Fruit fly (Drosophila melanogaster) whole organism, wandering third instar larva: ENCODE results near the gene CG34461.
A peak's percentile ranks its signal among the peaks of the same experiment; 100 is the strongest.

Source experiments
- Abd-B ChIP-seq: fragments of >200 bp; optimal IDR thresholded peaks from 2 replicates; lab custom pipeline; 2017; ENCODE audit warnings: missing biosample characterization, missing genetic modification characterization
- CG32264 ChIP-seq: fragments of 200-800 bp; sonication (Bioruptor generic); optimal IDR thresholded peaks from 2 replicates; lab custom pipeline; 2016; ENCODE audit warnings: missing biosample characterization, missing genetic modification characterization
- CG9705 ChIP-seq: fragments of 200-800 bp; sonication (Bioruptor generic); optimal IDR thresholded peaks from 2 replicates; lab custom pipeline; 2018; ENCODE audit warnings: missing biosample characterization, mild to moderate bottlenecking, missing genetic modification characterization
- CrebA ChIP-seq: fragments of 200-800 bp; sonication (Bioruptor generic); optimal IDR thresholded peaks from 2 replicates; lab custom pipeline; 2016; ENCODE audit warnings: missing biosample characterization, mild to moderate bottlenecking, missing genetic modification characterization, borderline replicate concordance
- Dfd ChIP-seq: fragments of >200 bp; optimal IDR thresholded peaks from 2 replicates; lab custom pipeline; 2017; ENCODE audit warnings: missing biosample characterization, missing genetic modification characterization
- Dif ChIP-seq: fragments of 200-275, 200-300 bp; sonication (Bioruptor generic); optimal IDR thresholded peaks from 2 replicates; lab custom pipeline; 2018; ENCODE audit warnings: missing biosample characterization, missing genetic modification characterization; ENCODE audit not compliant: partially characterized antibody
- GATAd ChIP-seq: sonication (Bioruptor generic); optimal IDR thresholded peaks from 2 replicates; lab custom pipeline; 2016; ENCODE audit warnings: missing biosample characterization, missing genetic modification characterization
- HLH106 ChIP-seq: fragments of 200-800 bp; optimal IDR thresholded peaks from 3 replicates; lab custom pipeline; 2019; ENCODE audit warnings: missing biosample characterization, mild to moderate bottlenecking, missing genetic modification characterization, moderate library complexity
- Hnf4 ChIP-seq: fragments of 200-800 bp; sonication (Bioruptor generic); optimal IDR thresholded peaks from 2 replicates; lab custom pipeline; 2016; ENCODE audit warnings: missing biosample characterization, mild to moderate bottlenecking, missing genetic modification characterization
- Hr78 ChIP-seq: fragments of >200 bp; optimal IDR thresholded peaks from 2 replicates; lab custom pipeline; 2017; ENCODE audit warnings: missing biosample characterization, missing genetic modification characterization
- Hr83 ChIP-seq: fragments of 200-300 bp; sonication (Bioruptor generic); optimal IDR thresholded peaks from 2 replicates; lab custom pipeline; 2016; ENCODE audit warnings: missing biosample characterization, mild to moderate bottlenecking, missing genetic modification characterization, moderate library complexity; ENCODE audit not compliant: poor library complexity, severe bottlenecking
- Jra ChIP-seq: sonication (Bioruptor generic); optimal IDR thresholded peaks from 2 replicates; lab custom pipeline; 2016; ENCODE audit warnings: missing biosample characterization, missing genetic modification characterization
- Mio ChIP-seq: sonication (Bioruptor generic); optimal IDR thresholded peaks from 2 replicates; lab custom pipeline; 2016; ENCODE audit warnings: missing biosample characterization, missing genetic modification characterization
- Myc ChIP-seq: fragments of >200 bp; optimal IDR thresholded peaks from 2 replicates; lab custom pipeline; 2017
- N ChIP-seq: fragments of >200 bp; optimal IDR thresholded peaks from 2 replicates; lab custom pipeline; 2018; ENCODE audit warnings: missing biosample characterization, missing external identifiers, missing genetic modification characterization
- OdsH ChIP-seq: fragments of 200-800 bp; sonication (Bioruptor generic); optimal IDR thresholded peaks from 2 replicates; lab custom pipeline; 2016; ENCODE audit warnings: missing biosample characterization, mild to moderate bottlenecking, missing genetic modification characterization
- Rel ChIP-seq, 2 experiments: fragments of 200-800 bp; sonication (Bioruptor generic) in 1 of 2; optimal IDR thresholded peaks; 2 replicates in 1 of 2; 3 replicates in 1 of 2; lab custom pipeline; 2016 to 2019; ENCODE audit warnings: mild to moderate bottlenecking in 2 of 2, missing biosample characterization in 2 of 2, missing genetic modification characterization in 2 of 2, moderate library complexity in 1 of 2
- Sp1 ChIP-seq: fragments of 200-800 bp; sonication (Bioruptor generic); optimal IDR thresholded peaks from 3 replicates; lab custom pipeline; 2019; ENCODE audit warnings: missing biosample characterization, mild to moderate bottlenecking, missing genetic modification characterization, moderate library complexity
- Vsx2 ChIP-seq: fragments of 200-300, 225-300 bp; sonication (Bioruptor generic); optimal IDR thresholded peaks from 2 replicates; lab custom pipeline; 2018; ENCODE audit warnings: missing biosample characterization, missing genetic modification characterization; ENCODE audit not compliant: partially characterized antibody
- br ChIP-seq: fragments of 200-800 bp; sonication (Bioruptor generic); optimal IDR thresholded peaks from 2 replicates; lab custom pipeline; 2016; ENCODE audit warnings: missing biosample characterization, missing genetic modification characterization
- brk ChIP-seq: fragments of 200-800 bp; sonication (Bioruptor generic); optimal IDR thresholded peaks from 2 replicates; lab custom pipeline; 2016; ENCODE audit warnings: missing biosample characterization, mild to moderate bottlenecking, missing genetic modification characterization
- dl ChIP-seq, 2 experiments: fragments of 175-275, 200-275 bp in 1 of 2; fragments of 200-275 bp in 1 of 2; sonication (Bioruptor generic); optimal IDR thresholded peaks; lab custom pipeline; 2018; ENCODE audit warnings: mild to moderate bottlenecking in 2 of 2, missing biosample characterization in 2 of 2, missing genetic modification characterization in 2 of 2, moderate library complexity in 2 of 2; ENCODE audit not compliant: partially characterized antibody in 2 of 2, insufficient read depth in 1 of 2
- dmrt93B ChIP-seq: fragments of 200-800 bp; sonication (Bioruptor generic); optimal IDR thresholded peaks from 2 replicates; lab custom pipeline; 2018; ENCODE audit warnings: missing biosample characterization, mild to moderate bottlenecking, missing genetic modification characterization
- dsf ChIP-seq: sonication (Bioruptor generic); optimal IDR thresholded peaks from 2 replicates; lab custom pipeline; 2016; ENCODE audit warnings: missing biosample characterization, missing genetic modification characterization, borderline replicate concordance
- ey ChIP-seq: fragments of 200-800 bp; sonication (Bioruptor generic); optimal IDR thresholded peaks from 2 replicates; lab custom pipeline; 2016; ENCODE audit warnings: missing biosample characterization, missing genetic modification characterization
- foxo ChIP-seq, 2 experiments: fragments of 200-800 bp; sonication (Bioruptor generic); optimal IDR thresholded peaks; 2 replicates in 1 of 2; 3 replicates in 1 of 2; lab custom pipeline; 2016 to 2017; ENCODE audit warnings: missing biosample characterization in 2 of 2, missing genetic modification characterization in 2 of 2
- fru ChIP-seq: fragments of 200-800 bp; sonication (Bioruptor generic); optimal IDR thresholded peaks from 3 replicates; lab custom pipeline; 2016; ENCODE audit warnings: missing biosample characterization, mild to moderate bottlenecking, missing genetic modification characterization
- h ChIP-seq: fragments of 200-800 bp; sonication (Bioruptor generic); optimal IDR thresholded peaks from 3 replicates; lab custom pipeline; 2016; ENCODE audit warnings: missing biosample characterization, mild to moderate bottlenecking, missing genetic modification characterization
- jim ChIP-seq: fragments of 175-275, 200-325 bp; sonication (Bioruptor generic); optimal IDR thresholded peaks from 2 replicates; lab custom pipeline; 2016; ENCODE audit warnings: missing biosample characterization, mild to moderate bottlenecking, missing genetic modification characterization
- lola ChIP-seq: fragments of >200 bp; optimal IDR thresholded peaks from 2 replicates; lab custom pipeline; 2017; ENCODE audit warnings: missing biosample characterization, missing genetic modification characterization
- pan ChIP-seq: fragments of >200 bp; optimal IDR thresholded peaks from 2 replicates; lab custom pipeline; 2017
- psq ChIP-seq: fragments of 200-800 bp; sonication (Bioruptor generic); optimal IDR thresholded peaks from 3 replicates; lab custom pipeline; 2017; ENCODE audit warnings: missing biosample characterization, mild to moderate bottlenecking, missing genetic modification characterization, moderate library complexity
- rgr ChIP-seq: fragments of 200-800 bp; sonication (Bioruptor generic); optimal IDR thresholded peaks from 3 replicates; lab custom pipeline; 2016; ENCODE audit warnings: missing biosample characterization, mild to moderate bottlenecking, missing genetic modification characterization
- sage ChIP-seq: fragments of 200-800 bp; sonication (Bioruptor generic); optimal IDR thresholded peaks from 2 replicates; lab custom pipeline; 2016; ENCODE audit warnings: missing biosample characterization, mild to moderate bottlenecking, missing genetic modification characterization
- sv ChIP-seq: fragments of 200-800 bp; sonication (Bioruptor generic); optimal IDR thresholded peaks from 3 replicates; lab custom pipeline; 2016; ENCODE audit warnings: missing biosample characterization, missing genetic modification characterization
- tai ChIP-seq: sonication (Bioruptor generic); optimal IDR thresholded peaks from 2 replicates; lab custom pipeline; 2016; ENCODE audit warnings: missing biosample characterization, missing genetic modification characterization
- usp ChIP-seq: fragments of >200 bp; optimal IDR thresholded peaks from 2 replicates; lab custom pipeline; 2017; ENCODE audit warnings: missing biosample characterization, missing genetic modification characterization
- woc ChIP-seq: sonication (Bioruptor generic); optimal IDR thresholded peaks from 2 replicates; lab custom pipeline; 2016; ENCODE audit warnings: missing biosample characterization, mild to moderate bottlenecking, missing genetic modification characterization

CG34461 gene

DNA sequence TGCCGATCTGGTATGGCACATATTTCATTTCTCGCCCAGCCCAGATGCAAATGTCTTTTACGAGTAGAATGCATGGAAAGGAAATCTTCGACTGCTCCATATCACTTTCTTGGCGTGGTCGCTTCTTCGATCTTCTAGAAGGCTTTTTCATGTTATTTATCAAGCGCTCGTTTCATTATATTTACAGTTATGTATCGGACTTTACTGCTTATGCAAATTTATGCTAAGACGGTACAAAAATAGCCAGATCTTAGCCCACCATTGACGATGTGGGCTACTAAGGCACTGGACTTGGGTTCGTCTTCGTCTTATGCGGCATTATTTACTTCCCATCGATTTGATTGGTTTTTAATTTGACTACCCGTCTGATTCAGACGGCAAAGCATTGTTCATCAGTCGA, 37.6 kb downstream of the CG34461 start:
- TF ChIP-seq psq (GFP tag; lab: Kevin White, UChicago) (no peak), HLH106 (tag; lab: Kevin White, UChicago) (no peak), CrebA (no peak), sv (no peak), Vsx2 (GFP tag; lab: Kevin White, UChicago) (no peak), Dfd (no peak), Rel (GFP tag; optimal IDR thresholded peaks at IDR 0.05; lab: Kevin White, UChicago) (no peak), Rel (tag; optimal IDR thresholded peaks at IDR 0.05; lab: Kevin White, UChicago) (no peak), fru (GFP tag; lab: Kevin White, UChicago) (no peak), Myc (no peak), h (no peak)

DNA sequence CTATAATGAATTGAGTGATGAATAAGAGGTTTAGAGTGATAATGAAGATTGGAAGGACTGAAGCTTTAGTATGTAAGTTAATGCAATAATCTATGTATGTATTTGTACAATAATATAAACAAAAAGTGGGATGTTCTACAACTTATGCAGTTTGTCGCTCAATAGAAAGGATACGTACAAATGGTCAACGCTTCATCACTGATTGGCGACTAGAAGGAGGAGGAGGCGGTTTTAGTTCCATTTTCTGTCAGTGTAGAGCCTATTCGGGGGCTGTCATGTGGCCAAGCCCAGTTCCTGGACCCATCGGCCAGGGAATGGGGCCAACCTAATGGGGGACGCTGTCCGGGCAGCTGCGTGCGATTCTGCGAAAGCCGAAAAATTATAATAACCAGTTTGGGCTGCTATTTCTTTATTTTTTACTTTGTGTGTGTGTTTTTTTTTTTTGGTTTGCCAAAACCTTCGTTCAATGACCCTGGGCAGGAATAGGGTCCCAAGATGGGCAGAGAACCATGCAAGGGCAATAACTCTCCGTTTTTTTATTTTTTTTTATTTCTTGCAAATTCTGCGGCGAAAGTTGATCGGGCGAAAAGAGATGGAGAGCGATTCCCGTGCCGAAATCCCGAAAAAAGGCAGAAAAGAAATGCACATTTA, 43.2 kb downstream of the CG34461 start:
- TF ChIP-seq sv (no peak), dmrt93B (peak; percentile 60), dl (GFP tag; optimal IDR thresholded peaks at IDR 0.05; lab: Kevin White, UChicago; ENCODE audit: insufficient read depth in 1 of 2, partially characterized antibody in 2 of 2) (no peak), tai (no peak), h (peak; percentile 79), jim (no peak), Rel (GFP tag; optimal IDR thresholded peaks at IDR 0.05; lab: Kevin White, UChicago) (peak; percentile 89), Rel (tag; optimal IDR thresholded peaks at IDR 0.05; lab: Kevin White, UChicago) (no peak), usp (GFP tag; lab: Kevin White, UChicago) (no peak), CG32264 (no peak), Vsx2 (GFP tag; lab: Kevin White, UChicago) (no peak), brk (no peak), woc (GFP tag; lab: Kevin White, UChicago) (peak; percentile 63), lola (GFP tag; lab: Kevin White, UChicago) (no peak), Sp1 (GFP tag; lab: Kevin White, UChicago) (peak; percentile 55), Dif (GFP tag; lab: Kevin White, UChicago) (no peak), Abd-B (GFP tag; lab: Kevin White, UChicago) (no peak), OdsH (GFP tag; lab: Kevin White, UChicago) (peak; percentile 67), fru (GFP tag; lab: Kevin White, UChicago) (peak; percentile 77), GATAd (GFP tag; lab: Kevin White, UChicago) (no peak), foxo (GFP tag; optimal IDR thresholded peaks at IDR 0.05; lab: Kevin White, UChicago) (peak in 1 of 2 experiments; percentile 60), Mio (no peak), CG9705 (GFP tag; lab: Kevin White, UChicago) (no peak), Jra (no peak), dsf (GFP tag; lab: Kevin White, UChicago) (no peak), Hr78 (no peak), Myc (no peak), psq (GFP tag; lab: Kevin White, UChicago) (peak; percentile 32), pan (no peak), br (peak; percentile 52), sage (GFP tag; lab: Kevin White, UChicago) (peak; percentile 36), Hr83 (no peak), HLH106 (tag; lab: Kevin White, UChicago) (peak; percentile 68), Hnf4 (no peak), ey (GFP tag; lab: Kevin White, UChicago) (peak; percentile 77), rgr (GFP tag; lab: Kevin White, UChicago) (peak; percentile 32), N (GFP tag; lab: Kevin White, UChicago) (no peak), CrebA (peak; percentile 88), Dfd (no peak)
- TF ChIP-seq, all 38 proteins: peak for 15

DNA sequence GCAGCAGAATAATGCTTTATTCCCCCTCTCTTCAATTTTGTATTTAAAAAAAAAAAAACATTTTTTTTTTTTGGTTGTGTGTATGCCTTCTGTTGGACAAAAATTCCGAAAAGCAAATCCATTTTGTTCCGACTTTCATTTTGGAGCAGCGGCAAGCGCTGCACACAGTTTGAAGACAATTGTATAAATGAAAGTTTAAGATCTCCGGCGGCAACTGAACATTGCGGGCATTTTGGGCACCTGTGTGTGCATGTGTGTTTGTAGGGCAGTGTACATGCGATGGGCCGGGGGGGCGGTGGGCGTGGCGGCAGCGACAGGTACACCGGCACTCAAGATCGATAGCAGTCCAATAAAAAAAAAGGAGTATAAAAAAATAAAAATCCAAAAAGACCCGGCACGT, 43.8 kb downstream of the CG34461 start:
- TF ChIP-seq sage (GFP tag; lab: Kevin White, UChicago) (no peak), rgr (GFP tag; lab: Kevin White, UChicago) (no peak), Sp1 (GFP tag; lab: Kevin White, UChicago) (peak; percentile 7)
